Worm (Caenorhabditis elegans) whole organism, L1 larva: ENCODE data around the gene M03B6.5.

Experiments used
- C34B4.2 ChIP-seq: sonication (generic microtip); optimal IDR thresholded peaks from 2 replicates; lab custom pipeline; 2017; ENCODE audit warnings: mild to moderate bottlenecking, missing genetic modification characterization, missing compliant biosample characterization
- blmp-1 ChIP-seq: fragments of 150-350 bp; optimal IDR thresholded peaks from 2 replicates; lab custom pipeline; 2014; ENCODE audit warnings: missing biosample characterization, missing genetic modification characterization
- ceh-8 ChIP-seq: fragments of 200-800 bp; sonication (Bioruptor generic); optimal IDR thresholded peaks from 2 replicates; lab custom pipeline; 2018; ENCODE audit warnings: mild to moderate bottlenecking, missing genetic modification characterization, moderate library complexity, missing compliant biosample characterization
- ceh-90 ChIP-seq: sonication (generic microtip); optimal IDR thresholded peaks from 2 replicates; lab custom pipeline; 2016; ENCODE audit warnings: missing genetic modification characterization, missing compliant biosample characterization
- dpl-1 ChIP-seq, 3 experiments: fragments of 150-350 bp in 2 of 3; sonication (generic microtip) in 1 of 3; optimal IDR thresholded peaks; 2 replicates each; lab custom pipeline; 2014 to 2017; ENCODE audit warnings: missing biosample characterization in 3 of 3, missing genetic modification characterization in 3 of 3, missing genetic modification reagents in 3 of 3
- dsc-1 ChIP-seq: sonication (generic microtip); optimal IDR thresholded peaks from 2 replicates; lab custom pipeline; 2016; ENCODE audit warnings: mild to moderate bottlenecking, missing genetic modification characterization, missing compliant biosample characterization
- efl-1 ChIP-seq, 4 experiments: fragments of 150-350 bp; optimal IDR thresholded peaks in 3 of 4; peaks in 1 of 4; 1 replicate in 1 of 4; 2 replicates in 3 of 4; lab custom pipeline; 2014; ENCODE audit warnings: missing biosample characterization in 2 of 4, missing genetic modification characterization in 2 of 4, missing genetic modification reagents in 2 of 4
- egl-13 ChIP-seq: sonication (generic microtip); optimal IDR thresholded peaks from 2 replicates; lab custom pipeline; 2016; ENCODE audit warnings: missing genotype, missing genetic modification reagents, missing genetic modification characterization, missing compliant biosample characterization
- elt-2 ChIP-seq: sonication (generic microtip); optimal IDR thresholded peaks from 2 replicates; lab custom pipeline; 2016; ENCODE audit warnings: missing genetic modification characterization, mild to moderate bottlenecking, inconsistent platforms, missing compliant biosample characterization, missing genetic modification reagents
- fkh-4 ChIP-seq: sonication (generic microtip); optimal IDR thresholded peaks from 2 replicates; lab custom pipeline; 2016; ENCODE audit warnings: missing compliant biosample characterization, missing genetic modification characterization, borderline replicate concordance
- fos-1 ChIP-seq: fragments of 150-350 bp; optimal IDR thresholded peaks from 2 replicates; lab custom pipeline; 2014; ENCODE audit warnings: missing biosample characterization, missing genetic modification characterization
- isw-1 ChIP-seq: fragments of 200-800 bp; sonication (Bioruptor generic); IDR thresholded peaks from 2 replicates; pipeline ENCODE4 v1.3.6; 2022; ENCODE audit warnings: missing genetic modification characterization, missing compliant biosample characterization
- lin-14 ChIP-seq: fragments of 200-800 bp; sonication (Bioruptor generic); optimal IDR thresholded peaks from 2 replicates; lab custom pipeline; 2018; ENCODE audit warnings: mild to moderate bottlenecking, missing genetic modification characterization, moderate library complexity, missing compliant biosample characterization
- mef-2 ChIP-seq: fragments of 150-350 bp; optimal IDR thresholded peaks from 2 replicates; lab custom pipeline; 2014; ENCODE audit warnings: missing biosample characterization, missing genetic modification characterization
- nhr-12 ChIP-seq: sonication (generic microtip); optimal IDR thresholded peaks from 2 replicates; lab custom pipeline; 2017; ENCODE audit warnings: missing biosample characterization, missing genetic modification characterization
- nhr-76 ChIP-seq: sonication (generic microtip); optimal IDR thresholded peaks from 2 replicates; lab custom pipeline; 2017; ENCODE audit warnings: missing biosample characterization, missing genetic modification characterization
- pag-3 ChIP-seq: sonication (generic microtip); optimal IDR thresholded peaks from 2 replicates; lab custom pipeline; 2017; ENCODE audit warnings: missing genetic modification characterization, mild to moderate bottlenecking, missing compliant biosample characterization, antibody characterized with exemption, borderline replicate concordance; ENCODE audit not compliant: insufficient read depth
- pqm-1 ChIP-seq: sonication (generic microtip); optimal IDR thresholded peaks from 3 replicates; lab custom pipeline; 2017; ENCODE audit warnings: missing biosample characterization, missing genetic modification characterization
- rnt-1 ChIP-seq: sonication (generic microtip); optimal IDR thresholded peaks from 2 replicates; lab custom pipeline; 2016; ENCODE audit warnings: mild to moderate bottlenecking, missing genetic modification characterization, moderate library complexity, missing compliant biosample characterization
- sptf-1 ChIP-seq: fragments of 150-350 bp; optimal IDR thresholded peaks from 2 replicates; lab custom pipeline; 2014; ENCODE audit warnings: missing biosample characterization, missing genetic modification characterization
- sup-37 ChIP-seq: fragments of 200-800 bp; sonication (Bioruptor generic); optimal IDR thresholded peaks from 2 replicates; lab custom pipeline; 2018; ENCODE audit warnings: mild to moderate bottlenecking, missing genetic modification characterization, missing compliant biosample characterization
- tbx-2 ChIP-seq: sonication (generic microtip); optimal IDR thresholded peaks from 2 replicates; lab custom pipeline; 2016; ENCODE audit warnings: missing genetic modification characterization, missing compliant biosample characterization
- unc-130 ChIP-seq: fragments of 150-350 bp; optimal IDR thresholded peaks from 2 replicates; lab custom pipeline; 2017; ENCODE audit warnings: missing biosample characterization, missing genetic modification characterization, inconsistent platforms
- unc-30 ChIP-seq: sonication (generic microtip); optimal IDR thresholded peaks from 2 replicates; lab custom pipeline; 2017; ENCODE audit warnings: missing biosample characterization, missing genetic modification characterization
- unc-62 ChIP-seq: fragments of 150-350 bp; optimal IDR thresholded peaks from 2 replicates; lab custom pipeline; 2014; ENCODE audit warnings: missing biosample characterization, missing genetic modification reagents, missing genetic modification characterization
- zag-1 ChIP-seq: fragments of 150-350 bp; optimal IDR thresholded peaks from 2 replicates; lab custom pipeline; 2014; ENCODE audit warnings: missing biosample characterization, missing genetic modification characterization
- zip-4 ChIP-seq: fragments of 200-800 bp; sonication (Bioruptor generic); optimal IDR thresholded peaks from 2 replicates; lab custom pipeline; 2018; ENCODE audit warnings: mild to moderate bottlenecking, missing genetic modification characterization, moderate library complexity, missing compliant biosample characterization
- ztf-4 ChIP-seq: fragments of 150-350 bp; optimal IDR thresholded peaks from 2 replicates; lab custom pipeline; 2014; ENCODE audit warnings: missing biosample characterization, missing genetic modification characterization

Gene M03B6.5

DNA sequence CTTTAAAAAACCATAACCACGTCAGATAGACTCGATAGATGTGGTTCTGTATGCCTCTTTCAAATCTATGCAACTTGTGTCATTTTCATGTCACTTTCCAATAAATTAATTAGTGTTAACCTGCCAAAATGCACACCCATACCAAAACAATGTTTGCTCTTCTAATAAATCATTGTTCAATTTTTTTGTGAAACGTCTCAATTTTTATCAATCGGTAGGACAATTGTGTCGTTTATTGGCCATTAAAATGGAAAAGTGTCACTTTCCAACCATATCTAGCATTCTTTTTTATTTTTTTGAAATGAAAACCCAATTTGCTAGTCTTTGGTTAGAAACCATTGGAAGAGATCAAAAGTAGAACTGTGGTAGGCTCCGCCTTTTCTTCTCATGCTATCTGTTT lies 6.6 kb downstream of the M03B6.5 start:
- TF ChIP-seq efl-1 (optimal IDR thresholded peaks at IDR 0.05; lab: Kevin White, UChicago) (no peak), efl-1 (GFP tag; optimal IDR thresholded peaks at IDR 0.05 in 1 of 2; lab: Kevin White, UChicago) (peak in 1 of 2 experiments; percentile 83), unc-130 (tag; lab: Kevin White, UChicago) (no peak)

DNA sequence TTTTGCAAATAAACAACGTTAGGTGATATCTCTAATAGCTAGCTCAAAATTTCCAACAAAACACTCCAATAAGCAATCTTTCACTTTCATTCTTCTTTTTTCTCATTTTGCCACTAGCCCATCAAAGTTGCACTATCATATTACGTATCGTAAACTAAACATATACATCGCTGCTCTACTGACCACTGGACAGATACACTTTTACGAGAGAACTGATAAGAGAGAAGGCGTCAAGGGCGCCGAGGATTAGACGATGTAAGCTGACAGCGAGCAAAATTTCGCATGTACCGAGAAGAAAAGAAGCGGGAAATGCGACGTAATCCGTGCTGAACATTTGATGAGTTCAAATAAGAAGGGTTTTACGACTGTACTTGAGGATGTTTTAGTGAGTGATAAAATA lies 7.8 kb downstream of the M03B6.5 start:
- no peak for TF ChIP-seq nhr-76 (tag; lab: Kevin White, UChicago)
- TF ChIP-seq elt-2, result peak; percentile 27
- no peak for TF ChIP-seq sptf-1 (tag; lab: Kevin White, UChicago)
- TF ChIP-seq efl-1 (optimal IDR thresholded peaks at IDR 0.05; lab: Kevin White, UChicago), result no peak
- TF ChIP-seq efl-1 (GFP tag; optimal IDR thresholded peaks at IDR 0.05 in 1 of 2; lab: Kevin White, UChicago), result peak in 1 of 2 experiments; percentile 13
- TF ChIP-seq, all 84 proteins: peak for 2

DNA sequence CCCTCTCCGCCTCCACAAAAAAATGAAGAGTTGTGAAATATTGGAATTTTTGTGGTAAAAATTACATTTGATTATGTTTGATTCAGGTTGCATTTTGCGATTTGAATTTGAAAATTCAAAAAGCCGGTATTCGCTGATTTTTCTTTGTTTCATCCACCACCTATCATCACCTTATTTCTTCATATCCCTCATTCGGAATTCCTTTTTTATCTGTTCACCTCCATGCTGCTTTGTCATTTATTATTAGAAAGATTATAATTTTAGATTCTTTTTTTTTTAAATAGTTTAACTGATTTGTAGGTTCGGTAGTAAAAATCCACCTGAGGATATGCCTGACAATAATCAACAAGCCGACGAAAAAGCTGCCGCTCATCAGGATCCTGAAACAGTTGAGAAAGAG lies 8.8 kb downstream of the M03B6.5 start, which contains the start of gene mct-3:
TSS of gene mct-3 (plus strand) at position 301 of the 400 bp plus-strand sequence.
- TF ChIP-seq egl-13 (tag; lab: Kevin White, UChicago) (no peak), nhr-76 (tag; lab: Kevin White, UChicago) (no peak), dsc-1 (tag; lab: Kevin White, UChicago) (no peak), dpl-1 (GFP tag; optimal IDR thresholded peaks at IDR 0.05; lab: Kevin White, UChicago) (no peak), zip-4 (GFP tag; lab: Kevin White, UChicago) (no peak)
- TF ChIP-seq, all 84 proteins: peak for 0

DNA sequence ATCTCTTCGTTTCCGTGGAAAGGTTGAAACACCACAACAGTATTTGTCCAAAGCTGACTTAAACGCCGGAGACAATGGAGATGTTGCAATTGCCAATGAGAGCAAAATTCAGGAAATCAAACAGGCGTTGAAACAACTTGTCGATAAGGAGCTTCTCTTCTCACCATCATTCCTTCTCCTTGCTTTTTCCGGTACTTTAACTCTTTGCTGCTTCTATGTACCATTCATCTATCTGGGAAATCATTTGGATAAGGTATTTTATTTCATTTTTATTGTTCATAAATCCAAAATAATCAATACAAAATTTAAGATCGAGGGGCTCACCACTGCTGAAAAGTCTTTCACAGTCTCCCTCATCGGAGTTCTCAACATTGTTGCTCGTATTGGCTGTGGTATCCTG lies 12.2 kb downstream of the M03B6.5 start:
- TF ChIP-seq efl-1 (optimal IDR thresholded peaks at IDR 0.05; lab: Kevin White, UChicago), result no peak
- TF ChIP-seq efl-1 (GFP tag; optimal IDR thresholded peaks at IDR 0.05 in 1 of 2; lab: Kevin White, UChicago), result peak in 1 of 2 experiments; percentile 91
- no peak for TF ChIP-seq ceh-8 (GFP tag; lab: Kevin White, UChicago)
- TF ChIP-seq pqm-1 (tag; lab: Kevin White, UChicago), result no peak
- TF ChIP-seq, all 84 proteins: peak for 1

DNA sequence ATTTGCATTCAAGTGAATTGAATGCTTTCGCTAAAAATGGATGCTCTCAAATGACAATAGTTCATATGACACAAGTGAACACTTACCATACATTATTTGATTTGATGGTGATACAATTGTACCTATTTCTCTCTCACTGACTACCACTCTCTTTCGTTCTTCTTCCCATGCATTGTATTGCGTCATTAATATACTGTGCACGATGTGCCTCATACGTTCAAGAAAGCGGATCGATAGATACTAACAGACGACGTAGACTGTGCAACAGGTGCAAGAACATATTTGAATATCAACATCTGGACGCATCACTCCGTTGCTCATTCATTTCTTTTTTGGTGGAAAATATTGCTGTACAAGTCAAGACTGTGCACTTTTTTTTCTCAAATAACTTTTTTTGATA lies 14.9 kb downstream of the M03B6.5 start, which contains the start of gene M03B6.4:
TSS of gene M03B6.4 (plus strand) at position 149 of the 400 bp plus-strand sequence.
- TF ChIP-seq rnt-1 (tag; lab: Kevin White, UChicago) (no peak), fkh-4 (no peak), pag-3 (tag; lab: Kevin White, UChicago) (no peak), tbx-2 (tag; lab: Kevin White, UChicago) (no peak), C34B4.2 (tag; lab: Kevin White, UChicago) (no peak), ztf-4 (tag; lab: Kevin White, UChicago) (no peak), nhr-12 (no peak), efl-1 (optimal IDR thresholded peaks at IDR 0.05; lab: Kevin White, UChicago) (no peak), efl-1 (GFP tag; optimal IDR thresholded peaks at IDR 0.05 in 1 of 2; lab: Kevin White, UChicago) (no peak), isw-1 (GFP tag; lab: Robert Waterston, UW) (no peak)
- TF ChIP-seq, all 84 proteins: peak for 0

DNA sequence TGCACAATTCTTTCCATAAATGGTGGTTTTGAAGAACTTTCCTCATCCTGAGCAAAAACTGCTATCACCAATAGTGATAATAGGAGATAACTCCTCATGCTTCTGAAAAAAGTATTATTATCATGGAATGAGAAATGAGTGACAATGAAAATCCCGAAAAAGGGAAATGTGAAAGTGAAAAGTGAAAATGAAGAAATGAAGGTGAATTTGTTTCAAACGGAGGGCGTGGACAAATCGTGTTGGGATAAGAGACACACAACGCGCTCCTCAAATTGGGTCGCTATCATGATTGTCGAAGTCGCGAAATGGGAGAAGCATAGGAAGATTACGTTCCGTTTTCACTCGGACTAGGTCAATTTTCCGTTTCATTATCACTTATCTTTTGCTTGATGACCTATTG lies 20.4 kb downstream of the M03B6.5 start, which contains the start of gene M03B6.3:
TSS of gene M03B6.3 (minus strand) at position 102 of the 400 bp plus-strand sequence.
- TF ChIP-seq unc-30 (tag; lab: Kevin White, UChicago), result no peak
- TF ChIP-seq blmp-1 (tag; lab: Kevin White, UChicago), result peak; percentile 99

DNA sequence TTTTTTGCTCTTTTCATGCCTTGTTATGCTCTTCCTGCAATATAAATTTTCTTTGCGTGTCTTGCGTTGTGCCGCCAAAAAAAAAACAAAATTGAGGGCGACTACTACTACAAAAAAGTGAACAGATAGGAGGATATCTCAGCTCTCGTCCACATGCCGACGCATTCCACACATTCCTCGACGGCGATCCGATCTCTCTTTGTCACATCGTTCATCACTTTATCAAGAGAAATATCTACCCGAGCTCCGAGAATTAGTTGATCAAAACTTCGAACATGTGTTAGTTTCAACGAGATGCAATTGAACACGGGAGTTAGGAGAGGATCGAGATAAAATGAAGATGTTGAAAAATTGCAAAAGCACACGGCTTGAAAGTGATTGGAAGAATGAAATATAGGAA lies 27.3 kb downstream of the M03B6.5 start:
- TF ChIP-seq lin-14 (GFP tag; lab: Kevin White, UChicago) (no peak), sup-37 (GFP tag; lab: Kevin White, UChicago) (no peak), fos-1 (tag; lab: Kevin White, UChicago) (no peak), zag-1 (tag; lab: Kevin White, UChicago) (no peak), unc-62 (GFP tag; lab: Kevin White, UChicago) (no peak), unc-30 (tag; lab: Kevin White, UChicago) (no peak), mef-2 (tag; lab: Kevin White, UChicago) (no peak), ceh-90 (tag; lab: Kevin White, UChicago) (no peak), dpl-1 (GFP tag; optimal IDR thresholded peaks at IDR 0.05; lab: Kevin White, UChicago) (no peak)
